Fruit fly (Drosophila melanogaster): ENCODE data around the gene CG6059.
A peak's percentile ranks its signal among the peaks of the same experiment; 100 is the strongest.

Gene CG6059

DNA sequence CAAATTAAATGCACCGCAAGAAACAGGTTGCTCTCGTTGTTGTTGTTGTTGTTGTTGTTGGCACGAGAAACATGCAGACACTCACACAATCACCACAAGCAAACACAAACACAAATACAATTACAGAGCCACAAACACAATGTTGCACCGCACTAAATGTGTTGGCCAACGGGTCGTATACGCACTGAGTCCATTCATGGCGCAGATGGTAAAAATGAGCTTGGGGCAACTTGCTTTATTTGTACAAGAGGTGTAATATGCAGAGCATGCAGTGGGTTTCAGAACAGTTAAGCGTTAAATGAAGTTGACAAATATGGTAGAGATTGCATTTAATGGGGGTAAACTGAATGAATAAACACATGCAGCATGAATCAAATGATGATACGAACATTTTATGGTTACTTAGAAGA lies 13.4 kb upstream of the CG6059 start (continued):
- no peak for TF ChIP-seq nerfin-2 (GFP tag; IDR thresholded peaks at IDR 0.05; ENCODE audit: partially characterized antibody)
- TF ChIP-seq Sox102F (GFP tag; optimal IDR thresholded peaks at IDR 0.05), result peak; percentile 45
- TF ChIP-seq E2f1 (GFP tag; IDR thresholded peaks at IDR 0.05), result no peak
- no peak for TF ChIP-seq Ptx1 (GFP tag; IDR thresholded peaks at IDR 0.05)
- TF ChIP-seq pb (GFP tag; optimal IDR thresholded peaks at IDR 0.05), result no peak
- TF ChIP-seq CG10267 (tag; optimal IDR thresholded peaks at IDR 0.05), result peak; percentile 10
- peak in 1 of 2 experiments; percentile 17 for TF ChIP-seq dpn (GFP tag; optimal IDR thresholded peaks at IDR 0.05)
- TF ChIP-seq CG18619 (GFP tag; optimal IDR thresholded peaks at IDR 0.05), result peak; percentile 27
- no peak for TF ChIP-seq mld (GFP tag; IDR thresholded peaks at IDR 0.05; ENCODE audit: partially characterized antibody)
- peak; percentile 53 for TF ChIP-seq wek (GFP tag; optimal IDR thresholded peaks at IDR 0.05)
- TF ChIP-seq CG6791 (GFP tag; IDR thresholded peaks at IDR 0.05; ENCODE audit: partially characterized antibody), result no peak
- TF ChIP-seq CG16779 (GFP tag; IDR thresholded peaks at IDR 0.05), result no peak
- TF ChIP-seq pzg (GFP tag; optimal IDR thresholded peaks at IDR 0.05), result no peak
- TF ChIP-seq CG4730 (GFP tag; IDR thresholded peaks at IDR 0.05), result no peak
- TF ChIP-seq lola (GFP tag; optimal IDR thresholded peaks at IDR 0.05), result peak in 1 of 3 experiments; percentile 31
- TF ChIP-seq gem (tag; optimal IDR thresholded peaks at IDR 0.05), result peak; percentile 40
- no peak for TF ChIP-seq CG10565 (GFP tag; optimal IDR thresholded peaks at IDR 0.05)
- TF ChIP-seq CG7357 (GFP tag; IDR thresholded peaks at IDR 0.05), result no peak
- no peak for TF ChIP-seq tll (GFP tag; optimal IDR thresholded peaks at IDR 0.05)
- no peak for TF ChIP-seq CG8765 (GFP tag; IDR thresholded peaks at IDR 0.05)
- TF ChIP-seq Sox100B (GFP tag; optimal IDR thresholded peaks at IDR 0.05), result peak; percentile 62
- TF ChIP-seq seq (GFP tag; IDR thresholded peaks at IDR 0.05), result no peak; the same call in 1 of the 2 replicates
- TF ChIP-seq rib (GFP tag; IDR thresholded peaks at IDR 0.05), result no peak
- no peak for TF ChIP-seq emc (GFP tag; optimal IDR thresholded peaks at IDR 0.05)
- TF ChIP-seq CG3995 (GFP tag; optimal IDR thresholded peaks at IDR 0.05), result no peak
- TF ChIP-seq CG11085 (GFP tag; IDR thresholded peaks at IDR 0.05), result no peak
- no peak for TF ChIP-seq ems (GFP tag; optimal IDR thresholded peaks at IDR 0.05)
- TF ChIP-seq Dad (GFP tag; optimal IDR thresholded peaks at IDR 0.05), result no peak
- TF ChIP-seq stc (GFP tag; IDR thresholded peaks at IDR 0.05), result peak; percentile 17; the same call in 1 of the 2 replicates
- no peak for TF ChIP-seq CG10274 (GFP tag; optimal IDR thresholded peaks at IDR 0.05)
- no peak for TF ChIP-seq CG2889 (GFP tag; IDR thresholded peaks at IDR 0.05)
- TF ChIP-seq CG8478 (optimal IDR thresholded peaks at IDR 0.05), result no peak
- TF ChIP-seq sqz (GFP tag; optimal IDR thresholded peaks at IDR 0.05), result peak; percentile 56
- no peak for TF ChIP-seq CG17829 (tag; optimal IDR thresholded peaks at IDR 0.05)
- TF ChIP-seq CG6654 (GFP tag; optimal IDR thresholded peaks at IDR 0.05), result no peak
- TF ChIP-seq CG6854 (GFP tag; optimal IDR thresholded peaks at IDR 0.05), result no peak
- no peak for TF ChIP-seq slou (GFP tag; optimal IDR thresholded peaks at IDR 0.05)
- TF ChIP-seq vvl (GFP tag; IDR thresholded peaks at IDR 0.05), result peak; percentile 41; the same call in 1 of the 2 replicates
- peak; percentile 30 for TF ChIP-seq CG8089 (GFP tag; optimal IDR thresholded peaks at IDR 0.05)
- no peak for TF ChIP-seq dan (GFP tag; IDR thresholded peaks at IDR 0.05)
- TF ChIP-seq CG12299 (tag; optimal IDR thresholded peaks at IDR 0.05), result peak; percentile 44
- TF ChIP-seq CG4360 (GFP tag; IDR thresholded peaks at IDR 0.05), result peak; percentile 91
- TF ChIP-seq chn (GFP tag; optimal IDR thresholded peaks at IDR 0.05), result no peak
- TF ChIP-seq CG13287 (GFP tag; IDR thresholded peaks at IDR 0.05; ENCODE audit: partially characterized antibody), result no peak
- TF ChIP-seq Rfx (GFP tag; IDR thresholded peaks at IDR 0.05), result no peak
- TF ChIP-seq HLH4C (GFP tag; IDR thresholded peaks at IDR 0.05; ENCODE audit: partially characterized antibody), result no peak
- TF ChIP-seq Fer1 (GFP tag; optimal IDR thresholded peaks at IDR 0.05), result peak; percentile 25
- no peak for TF ChIP-seq NC2β (GFP tag; optimal IDR thresholded peaks at IDR 0.05)
- TF ChIP-seq CG9437 (GFP tag; optimal IDR thresholded peaks at IDR 0.05), result no peak
- peak; percentile 42 for TF ChIP-seq CG18262 (tag; optimal IDR thresholded peaks at IDR 0.05)
- no peak for TF ChIP-seq wor (GFP tag; IDR thresholded peaks at IDR 0.05)
- no peak for TF ChIP-seq Usf (GFP tag; optimal IDR thresholded peaks at IDR 0.05)
